Worm (Caenorhabditis elegans) whole organism, mixed stage, embryonic: ENCODE data around the gene clec-48.

Source experiments
- elt-3 ChIP-seq: fragments of 150-350 bp; optimal IDR thresholded peaks from 2 replicates; lab custom pipeline; 2014; ENCODE audit warnings: missing biosample characterization, missing genetic modification characterization
- ham-2 ChIP-seq: fragments of 200-800 bp; sonication (Bioruptor generic); optimal IDR thresholded peaks from 2 replicates; lab custom pipeline; 2018; ENCODE audit warnings: mild to moderate bottlenecking, missing genetic modification characterization, missing compliant biosample characterization
- lin-13 ChIP-seq: fragments of 150-350 bp; optimal IDR thresholded peaks from 2 replicates; lab custom pipeline; 2014; ENCODE audit warnings: missing biosample characterization, missing genetic modification characterization
- nhr-237 ChIP-seq: fragments of 150-350 bp; optimal IDR thresholded peaks from 2 replicates; lab custom pipeline; 2014; ENCODE audit warnings: missing biosample characterization, missing genetic modification characterization
- snpc-4 ChIP-seq: fragments of 150-350 bp; optimal IDR thresholded peaks from 2 replicates; lab custom pipeline; 2014; ENCODE audit warnings: missing biosample characterization, missing genetic modification characterization
- sptf-1 ChIP-seq: sonication (generic microtip); optimal IDR thresholded peaks from 2 replicates; lab custom pipeline; 2017; ENCODE audit warnings: mild to moderate bottlenecking, missing genetic modification characterization, moderate library complexity, missing compliant biosample characterization
- unc-39 ChIP-seq: fragments of 150-350 bp; optimal IDR thresholded peaks from 2 replicates; lab custom pipeline; 2014; ENCODE audit warnings: missing biosample characterization, missing genetic modification characterization
- unc-62 ChIP-seq: fragments of 150-350 bp; optimal IDR thresholded peaks from 2 replicates; lab custom pipeline; 2014; ENCODE audit warnings: missing biosample characterization, missing genetic modification reagents, missing genetic modification characterization
- zip-8 ChIP-seq: fragments of 150-350 bp; optimal IDR thresholded peaks from 2 replicates; lab custom pipeline; 2014; ENCODE audit warnings: missing biosample characterization, missing genetic modification characterization

- TF ChIP-seq zip-8 (tag; lab: Kevin White, UChicago) (no peak), snpc-4 (tag; lab: Kevin White, UChicago) (no peak), elt-3 (tag; lab: Kevin White, UChicago) (no peak), unc-62 (GFP tag; lab: Kevin White, UChicago) (no peak), unc-39 (tag; lab: Kevin White, UChicago) (no peak), nhr-237 (no peak), sptf-1 (tag; lab: Kevin White, UChicago) (no peak), lin-13 (tag; lab: Kevin White, UChicago) (no peak), ham-2 (GFP tag; lab: Kevin White, UChicago) (no peak)
These were observed 3.4 kb downstream of the clec-48 start, which contains the start of gene C14A6.13 for ce11 chrV:18161228-18161627.
